Worm (Caenorhabditis elegans) whole organism, L1 larva: ENCODE data around the gene raga-1.

Experiments
- C04F5.9 ChIP-seq: sonication (generic microtip); optimal IDR thresholded peaks from 2 replicates; lab custom pipeline; 2016; ENCODE audit warnings: missing genetic modification characterization, missing compliant biosample characterization
- C34B4.2 ChIP-seq: sonication (generic microtip); optimal IDR thresholded peaks from 2 replicates; lab custom pipeline; 2017; ENCODE audit warnings: mild to moderate bottlenecking, missing genetic modification characterization, missing compliant biosample characterization
- Y116A8C.19 ChIP-seq: sonication (generic microtip); optimal IDR thresholded peaks from 2 replicates; lab custom pipeline; 2016; ENCODE audit warnings: missing compliant biosample characterization, missing genetic modification characterization, borderline replicate concordance
- aha-1 ChIP-seq: fragments of 150-350 bp; optimal IDR thresholded peaks from 2 replicates; lab custom pipeline; 2014; ENCODE audit warnings: missing biosample characterization, missing genetic modification characterization
- blmp-1 ChIP-seq: fragments of 150-350 bp; optimal IDR thresholded peaks from 2 replicates; lab custom pipeline; 2014; ENCODE audit warnings: missing biosample characterization, missing genetic modification characterization
- ceh-88 ChIP-seq: fragments of 200-800 bp; sonication (Bioruptor generic); IDR thresholded peaks from 2 replicates; pipeline ENCODE4 v1.3.6; 2022; ENCODE audit warnings: missing genetic modification characterization, missing compliant biosample characterization
- dsc-1 ChIP-seq: sonication (generic microtip); optimal IDR thresholded peaks from 2 replicates; lab custom pipeline; 2016; ENCODE audit warnings: mild to moderate bottlenecking, missing genetic modification characterization, missing compliant biosample characterization
- efl-3 ChIP-seq: fragments of 200-800 bp; sonication (Bioruptor generic); optimal IDR thresholded peaks from 2 replicates; lab custom pipeline; 2018; ENCODE audit warnings: mild to moderate bottlenecking, missing genetic modification characterization, missing compliant biosample characterization
- egl-13 ChIP-seq: sonication (generic microtip); optimal IDR thresholded peaks from 2 replicates; lab custom pipeline; 2016; ENCODE audit warnings: missing genotype, missing genetic modification reagents, missing genetic modification characterization, missing compliant biosample characterization
- egl-27 ChIP-seq, 2 experiments: fragments of 150-350 bp in 1 of 2; sonication (generic microtip); optimal IDR thresholded peaks; 3 replicates each; lab custom pipeline; 2017 to 2018; ENCODE audit warnings: missing biosample characterization in 2 of 2, missing genetic modification characterization in 2 of 2, missing genetic modification reagents in 2 of 2
- elt-2 ChIP-seq: sonication (generic microtip); optimal IDR thresholded peaks from 2 replicates; lab custom pipeline; 2016; ENCODE audit warnings: missing genetic modification characterization, mild to moderate bottlenecking, inconsistent platforms, missing compliant biosample characterization, missing genetic modification reagents
- fkh-10 ChIP-seq: sonication (generic microtip); optimal IDR thresholded peaks from 2 replicates; lab custom pipeline; 2017; ENCODE audit warnings: missing biosample characterization, missing genetic modification reagents, missing genetic modification characterization
- grh-1 ChIP-seq: fragments of 200-800 bp; sonication (Bioruptor generic); IDR thresholded peaks from 2 replicates; pipeline ENCODE4 v1.3.6; 2022; ENCODE audit warnings: missing genetic modification reagents, missing genetic modification characterization, missing compliant biosample characterization
- hlh-17 ChIP-seq: fragments of 200-800 bp; sonication (Bioruptor generic); optimal IDR thresholded peaks from 2 replicates; lab custom pipeline; 2018; ENCODE audit warnings: missing genetic modification characterization, mild to moderate bottlenecking, missing compliant biosample characterization, moderate library complexity, borderline replicate concordance
- hpl-2 ChIP-seq: fragments of 150-350 bp; optimal IDR thresholded peaks from 2 replicates; lab custom pipeline; 2014; ENCODE audit warnings: missing biosample characterization, missing genetic modification reagents, missing genetic modification characterization
- irx-1 ChIP-seq: sonication (generic microtip); optimal IDR thresholded peaks from 2 replicates; lab custom pipeline; 2016; ENCODE audit warnings: missing genetic modification characterization, missing compliant biosample characterization
- jun-1 ChIP-seq: fragments of 150-350 bp; optimal IDR thresholded peaks from 2 replicates; lab custom pipeline; 2014; ENCODE audit warnings: missing biosample characterization, missing genetic modification reagents, missing genetic modification characterization
- lin-13 ChIP-seq: fragments of 150-350 bp; optimal IDR thresholded peaks from 2 replicates; lab custom pipeline; 2014; ENCODE audit warnings: missing biosample characterization, missing genetic modification reagents, missing genetic modification characterization
- lin-14 ChIP-seq: fragments of 200-800 bp; sonication (Bioruptor generic); optimal IDR thresholded peaks from 2 replicates; lab custom pipeline; 2018; ENCODE audit warnings: mild to moderate bottlenecking, missing genetic modification characterization, moderate library complexity, missing compliant biosample characterization
- lin-15B ChIP-seq: fragments of 150-350 bp; sonication (generic microtip); optimal IDR thresholded peaks from 3 replicates; lab custom pipeline; 2014; ENCODE audit warnings: missing biosample characterization, missing genetic modification characterization
- lin-35 ChIP-seq, 2 experiments: fragments of 150-350 bp; optimal IDR thresholded peaks; 2 replicates each; lab custom pipeline; 2014; ENCODE audit warnings: missing biosample characterization in 2 of 2, missing genetic modification characterization in 2 of 2, missing genetic modification reagents in 2 of 2
- lin-39 ChIP-seq: fragments of 150-350 bp; optimal IDR thresholded peaks from 2 replicates; lab custom pipeline; 2014; ENCODE audit warnings: missing biosample characterization, missing genetic modification reagents, missing genetic modification characterization
- lir-3 ChIP-seq: sonication (generic microtip); optimal IDR thresholded peaks from 2 replicates; lab custom pipeline; 2016; ENCODE audit warnings: mild to moderate bottlenecking, missing genetic modification characterization, moderate library complexity, missing compliant biosample characterization; ENCODE audit not compliant: poor library complexity
- lsy-2 ChIP-seq, 2 experiments: fragments of 150-350 bp; optimal IDR thresholded peaks; 2 replicates each; lab custom pipeline; 2014; ENCODE audit warnings: missing biosample characterization in 2 of 2, missing genetic modification characterization in 2 of 2
- mab-9 ChIP-seq: fragments of 200-800 bp; sonication (Bioruptor generic); IDR thresholded peaks from 2 replicates; pipeline ENCODE4 v1.3.6; 2022; ENCODE audit warnings: missing genetic modification reagents, missing genetic modification characterization, missing compliant biosample characterization
- mdl-1 ChIP-seq, 2 experiments: fragments of 150-350 bp; optimal IDR thresholded peaks; 2 replicates each; lab custom pipeline; 2014 to 2017; ENCODE audit warnings: missing biosample characterization in 2 of 2, missing genetic modification characterization in 2 of 2, inconsistent platforms in 1 of 2
- mef-2 ChIP-seq: fragments of 150-350 bp; optimal IDR thresholded peaks from 2 replicates; lab custom pipeline; 2014; ENCODE audit warnings: missing biosample characterization, missing genetic modification characterization
- mep-1 ChIP-seq: fragments of 150-350 bp; optimal IDR thresholded peaks from 2 replicates; lab custom pipeline; 2014; ENCODE audit warnings: missing biosample characterization, missing genetic modification characterization
- nhr-12 ChIP-seq: sonication (generic microtip); optimal IDR thresholded peaks from 2 replicates; lab custom pipeline; 2017; ENCODE audit warnings: missing biosample characterization, missing genetic modification characterization
- nhr-19 ChIP-seq: fragments of 200-800 bp; sonication (Bioruptor generic); conservative IDR thresholded peaks from 2 replicates; pipeline ENCODE4 v1.3.6; 2022; ENCODE audit warnings: missing genetic modification characterization, missing compliant biosample characterization
- nhr-20 ChIP-seq: sonication (generic microtip); optimal IDR thresholded peaks from 2 replicates; lab custom pipeline; 2016; ENCODE audit warnings: mild to moderate bottlenecking, missing genetic modification characterization, missing compliant biosample characterization
- nhr-28 ChIP-seq: fragments of 150-350 bp; optimal IDR thresholded peaks from 2 replicates; lab custom pipeline; 2014; ENCODE audit warnings: missing biosample characterization, missing genetic modification characterization
- nhr-47 ChIP-seq: sonication (generic microtip); optimal IDR thresholded peaks from 2 replicates; lab custom pipeline; 2016; ENCODE audit warnings: mild to moderate bottlenecking, missing genetic modification characterization, moderate library complexity, missing compliant biosample characterization
- nhr-76 ChIP-seq: sonication (generic microtip); optimal IDR thresholded peaks from 2 replicates; lab custom pipeline; 2017; ENCODE audit warnings: missing biosample characterization, missing genetic modification characterization
- nhr-77 ChIP-seq: fragments of 150-350 bp; optimal IDR thresholded peaks from 2 replicates; lab custom pipeline; 2014; ENCODE audit warnings: missing biosample characterization, missing genetic modification characterization
- pag-3 ChIP-seq: sonication (generic microtip); optimal IDR thresholded peaks from 2 replicates; lab custom pipeline; 2017; ENCODE audit warnings: missing genetic modification characterization, mild to moderate bottlenecking, missing compliant biosample characterization, antibody characterized with exemption, borderline replicate concordance; ENCODE audit not compliant: insufficient read depth
- pax-3 ChIP-seq: fragments of 200-800 bp; sonication (Bioruptor generic); optimal IDR thresholded peaks from 2 replicates; lab custom pipeline; 2018; ENCODE audit warnings: mild to moderate bottlenecking, missing genetic modification characterization, moderate library complexity, missing compliant biosample characterization
- rnt-1 ChIP-seq: sonication (generic microtip); optimal IDR thresholded peaks from 2 replicates; lab custom pipeline; 2016; ENCODE audit warnings: mild to moderate bottlenecking, missing genetic modification characterization, moderate library complexity, missing compliant biosample characterization
- snpc-4 ChIP-seq: fragments of 150-350 bp; optimal IDR thresholded peaks from 2 replicates; lab custom pipeline; 2014; ENCODE audit warnings: missing biosample characterization, missing genetic modification characterization
- snu-23 ChIP-seq: sonication (generic microtip); optimal IDR thresholded peaks from 2 replicates; lab custom pipeline; 2016; ENCODE audit warnings: missing genetic modification characterization, missing compliant biosample characterization
- sptf-1 ChIP-seq: fragments of 150-350 bp; optimal IDR thresholded peaks from 2 replicates; lab custom pipeline; 2014; ENCODE audit warnings: missing biosample characterization, missing genetic modification characterization
- sup-37 ChIP-seq: fragments of 200-800 bp; sonication (Bioruptor generic); optimal IDR thresholded peaks from 2 replicates; lab custom pipeline; 2018; ENCODE audit warnings: mild to moderate bottlenecking, missing genetic modification characterization, missing compliant biosample characterization
- swsn-7 ChIP-seq: sonication (generic microtip); optimal IDR thresholded peaks from 2 replicates; lab custom pipeline; 2016; ENCODE audit warnings: missing genetic modification characterization, missing compliant biosample characterization
- tbx-2 ChIP-seq: sonication (generic microtip); optimal IDR thresholded peaks from 2 replicates; lab custom pipeline; 2016; ENCODE audit warnings: missing genetic modification characterization, missing compliant biosample characterization
- tlp-1 ChIP-seq: fragments of 150-350 bp; optimal IDR thresholded peaks from 2 replicates; lab custom pipeline; 2014; ENCODE audit warnings: missing biosample characterization, missing genetic modification characterization
- unc-130 ChIP-seq: fragments of 150-350 bp; optimal IDR thresholded peaks from 2 replicates; lab custom pipeline; 2017; ENCODE audit warnings: missing biosample characterization, missing genetic modification characterization, inconsistent platforms
- unc-30 ChIP-seq: sonication (generic microtip); optimal IDR thresholded peaks from 2 replicates; lab custom pipeline; 2017; ENCODE audit warnings: missing biosample characterization, missing genetic modification characterization
- unc-86 ChIP-seq: sonication (generic microtip); optimal IDR thresholded peaks from 2 replicates; lab custom pipeline; 2016; ENCODE audit warnings: missing genetic modification characterization, missing compliant biosample characterization
- unc-98 ChIP-seq: fragments of 200-800 bp; sonication (Bioruptor generic); IDR thresholded peaks from 2 replicates; pipeline ENCODE4 v1.3.6; 2022; ENCODE audit warnings: missing genetic modification characterization, missing compliant biosample characterization
- vab-15 ChIP-seq: sonication (generic microtip); optimal IDR thresholded peaks from 2 replicates; lab custom pipeline; 2017; ENCODE audit warnings: missing genotype, mild to moderate bottlenecking, missing genetic modification characterization, missing compliant biosample characterization
- xbp-1 ChIP-seq: sonication (generic microtip); optimal IDR thresholded peaks from 2 replicates; lab custom pipeline; 2016; ENCODE audit warnings: missing genetic modification characterization, missing compliant biosample characterization
- zag-1 ChIP-seq: fragments of 150-350 bp; optimal IDR thresholded peaks from 2 replicates; lab custom pipeline; 2014; ENCODE audit warnings: missing biosample characterization, missing genetic modification characterization
- zip-4 ChIP-seq: fragments of 200-800 bp; sonication (Bioruptor generic); optimal IDR thresholded peaks from 2 replicates; lab custom pipeline; 2018; ENCODE audit warnings: mild to moderate bottlenecking, missing genetic modification characterization, moderate library complexity, missing compliant biosample characterization

raga-1 gene

DNA sequence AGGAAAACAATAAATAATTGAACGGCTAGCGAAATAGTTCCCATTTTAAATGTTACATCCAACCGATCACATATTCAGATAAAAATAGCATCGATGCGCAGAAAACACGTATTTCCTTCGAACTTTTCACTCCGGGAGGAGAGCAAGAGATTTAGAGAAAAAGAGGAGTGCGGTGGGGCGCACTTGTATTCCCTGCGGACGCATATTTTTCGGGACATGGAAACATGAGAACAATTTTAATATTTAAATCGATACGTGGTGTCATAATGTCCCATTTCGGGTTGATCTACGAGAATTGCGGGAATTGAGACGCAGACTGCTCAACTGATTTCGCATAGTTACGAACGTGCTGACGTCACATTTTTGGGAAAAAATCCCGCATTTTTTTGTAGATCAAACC lies 7.7 kb upstream of the raga-1 start, which contains the start of gene C47G2.4:
TSS of gene C47G2.4 (minus strand) at position 174 of the 400 bp plus-strand sequence.
- TF ChIP-seq lin-39 (no peak), rnt-1 (peak; percentile 83), unc-30 (tag; lab: Kevin White, UChicago) (no peak), pax-3 (no peak), egl-27 (tag; optimal IDR thresholded peaks at IDR 0.05; lab: Kevin White, UChicago) (no peak), lir-3 (tag; lab: Kevin White, UChicago) (peak; percentile 70), dsc-1 (tag; lab: Kevin White, UChicago) (peak; percentile 43), unc-130 (tag; lab: Kevin White, UChicago) (peak; percentile 20), nhr-28 (tag; lab: Kevin White, UChicago) (no peak), vab-15 (tag; lab: Kevin White, UChicago) (no peak), snu-23 (GFP tag; lab: Kevin White, UChicago) (peak; percentile 79), zip-4 (GFP tag; lab: Kevin White, UChicago) (no peak), lin-13 (GFP tag; lab: Kevin White, UChicago) (no peak), irx-1 (tag; lab: Kevin White, UChicago) (no peak), snpc-4 (tag; lab: Kevin White, UChicago) (peak; percentile 24), egl-13 (tag; lab: Kevin White, UChicago) (peak; percentile 11), fkh-10 (GFP tag; lab: Kevin White, UChicago) (no peak), blmp-1 (tag; lab: Kevin White, UChicago) (peak; percentile 69), mef-2 (tag; lab: Kevin White, UChicago) (no peak), lin-14 (GFP tag; lab: Kevin White, UChicago) (peak; percentile 83), mdl-1 (tag; optimal IDR thresholded peaks at IDR 0.05; lab: Kevin White, UChicago) (peak in 1 of 2 experiments; percentile 40), nhr-77 (tag; lab: Kevin White, UChicago) (no peak), nhr-76 (tag; lab: Kevin White, UChicago) (no peak), C04F5.9 (peak; percentile 32), C34B4.2 (no peak), grh-1 (GFP tag; lab: Robert Waterston, UW) (no peak), nhr-19 (GFP tag; lab: Robert Waterston, UW) (peak; percentile 60), aha-1 (tag; lab: Kevin White, UChicago) (no peak), tlp-1 (tag; lab: Kevin White, UChicago) (no peak), hlh-17 (no peak), pag-3 (no peak), zag-1 (no peak), lsy-2 (tag; optimal IDR thresholded peaks at IDR 0.05; lab: Kevin White, UChicago) (peak; percentile 77 to 78), ceh-88 (no peak), mab-9 (no peak), xbp-1 (tag; lab: Kevin White, UChicago) (peak; percentile 64), nhr-47 (peak; percentile 78), elt-2 (no peak), lin-35 (GFP tag; optimal IDR thresholded peaks at IDR 0.05; lab: Kevin White, UChicago) (peak; percentile 76 to 84), swsn-7 (peak; percentile 64), nhr-20 (tag; lab: Kevin White, UChicago) (peak; percentile 74), unc-98 (GFP tag; lab: Robert Waterston, UW) (peak; percentile 18; the same call in 1 of the 2 replicates), Y116A8C.19 (tag; lab: Kevin White, UChicago) (no peak), mep-1 (peak; percentile 58), nhr-12 (tag; lab: Kevin White, UChicago) (no peak), hpl-2 (no peak), sup-37 (no peak), sptf-1 (tag; lab: Kevin White, UChicago) (no peak), tbx-2 (tag; lab: Kevin White, UChicago) (peak; percentile 55), jun-1 (tag; lab: Kevin White, UChicago) (peak; percentile 4), efl-3 (GFP tag; lab: Kevin White, UChicago) (no peak), lin-15B (tag; lab: Kevin White, UChicago) (peak; percentile 58), unc-86 (tag; lab: Kevin White, UChicago) (peak; percentile 54)
